Fruit fly (Drosophila melanogaster): ENCODE results near the gene Sfp24Ba.

The Sfp24Ba gene

DNA sequence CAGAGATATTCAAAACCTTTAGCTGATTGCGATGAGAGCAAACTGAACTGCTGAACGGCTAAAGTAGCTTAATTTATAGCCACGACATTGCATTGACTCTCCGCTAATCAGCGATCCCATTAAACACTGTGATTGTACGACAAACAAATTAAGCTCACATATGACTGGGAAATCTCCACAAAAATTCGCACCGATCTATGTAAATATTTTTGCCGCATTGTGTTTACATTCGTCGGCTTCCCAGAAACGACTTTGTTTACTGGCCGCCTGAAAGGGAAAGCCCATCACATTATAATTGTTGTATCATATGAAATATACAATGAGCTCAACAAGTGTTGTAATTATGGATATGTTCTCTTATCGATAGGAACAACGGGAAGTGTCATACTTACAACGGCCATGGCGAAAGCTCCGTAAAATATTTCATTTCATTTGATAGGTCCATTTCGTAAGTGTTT, 27.0 kb upstream of the Sfp24Ba start, which contains the start of gene CG16713:
Gene CG16713 (minus strand): TSS at position 51 of the 458 bp plus-strand sequence.
- no peak for TF ChIP-seq emc (GFP tag; optimal IDR thresholded peaks at IDR 0.05)
- no peak for TF ChIP-seq Usf (GFP tag; optimal IDR thresholded peaks at IDR 0.05)
- TF ChIP-seq CG8924 (tag; optimal IDR thresholded peaks at IDR 0.05) = no peak
- no peak for TF ChIP-seq D19B (GFP tag; optimal IDR thresholded peaks at IDR 0.05)
- no peak for TF ChIP-seq CG17829 (tag; optimal IDR thresholded peaks at IDR 0.05)
- no peak for TF ChIP-seq nmo (GFP tag; optimal IDR thresholded peaks at IDR 0.05)
- TF ChIP-seq CG9727 (GFP tag; optimal IDR thresholded peaks at IDR 0.05) = no peak
- no peak for TF ChIP-seq CG12942 (GFP tag; optimal IDR thresholded peaks at IDR 0.05)
- TF ChIP-seq sug (tag; optimal IDR thresholded peaks at IDR 0.05) = peak; percentile 25
- TF ChIP-seq CG34376 (GFP tag; optimal IDR thresholded peaks at IDR 0.05) = peak; percentile 31
- no peak for TF ChIP-seq hth (optimal IDR thresholded peaks at IDR 0.05)

dm6 chr2L:3694920-3695319, 26.6 kb upstream of the Sfp24Ba start, which contains the start of gene CG43165:
Gene CG43165 (minus strand): TSS chr2L:3695020.
- TF ChIP-seq Pdp1 (GFP tag; optimal IDR thresholded peaks at IDR 0.05) = peak in 1 of 2 experiments; percentile 12
- TF ChIP-seq Ets97D (GFP tag; optimal IDR thresholded peaks at IDR 0.05) = no peak
- peak; percentile 22; the same call in 1 of the 2 replicates for TF ChIP-seq CG8765 (GFP tag; IDR thresholded peaks at IDR 0.05)

DNA sequence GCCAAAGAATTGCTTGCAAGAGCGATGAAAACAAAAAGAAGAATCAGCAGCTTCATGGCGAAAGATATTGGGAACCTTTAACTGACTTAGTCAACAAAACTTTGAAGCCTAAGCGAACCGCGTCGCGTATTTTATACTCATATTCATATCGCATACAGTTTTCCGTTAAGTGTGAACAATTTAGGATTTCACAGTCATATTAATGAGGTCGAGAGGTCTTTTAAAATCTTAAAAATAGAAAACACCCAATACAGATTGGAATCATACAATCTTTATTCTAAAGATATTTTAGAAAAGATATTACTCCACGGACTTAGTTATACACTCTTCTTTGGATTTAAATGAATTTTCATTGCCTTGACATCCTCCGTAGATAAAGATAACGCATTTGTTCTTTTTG, 25.5 kb upstream of the Sfp24Ba start, which contains the start of gene Acp24A4:
Gene Acp24A4 (minus strand): TSS at position 101 of the 400 bp plus-strand sequence.
- TF ChIP-seq CG15479 (GFP tag; optimal IDR thresholded peaks at IDR 0.05) = no peak
- TF ChIP-seq pum (GFP tag; optimal IDR thresholded peaks at IDR 0.05) = no peak
- no peak for TF ChIP-seq sug (tag; optimal IDR thresholded peaks at IDR 0.05)
- no peak for TF ChIP-seq Hmx (GFP tag; optimal IDR thresholded peaks at IDR 0.05)
- TF ChIP-seq tin (GFP tag; optimal IDR thresholded peaks at IDR 0.05) = no peak
- TF ChIP-seq CG11093 (GFP tag; IDR thresholded peaks at IDR 0.05) = no peak
- no peak for TF ChIP-seq Adf1 (GFP tag; IDR thresholded peaks at IDR 0.05)
- TF ChIP-seq grau (tag; optimal IDR thresholded peaks at IDR 0.05) = no peak
- no peak for TF ChIP-seq exex (tag; optimal IDR thresholded peaks at IDR 0.05)
- no peak for TF ChIP-seq sim (GFP tag; IDR thresholded peaks at IDR 0.05)
- no peak for TF ChIP-seq D (optimal IDR thresholded peaks at IDR 0.05)
- TF ChIP-seq D (GFP tag; optimal IDR thresholded peaks at IDR 0.05) = no peak
- no peak for TF ChIP-seq ATbp (GFP tag; optimal IDR thresholded peaks at IDR 0.05)
- TF ChIP-seq D19A (tag; optimal IDR thresholded peaks at IDR 0.05) = no peak
- no peak for TF ChIP-seq hbn (GFP tag; IDR thresholded peaks at IDR 0.05; ENCODE audit: partially characterized antibody)
- TF ChIP-seq CG4730 (GFP tag; IDR thresholded peaks at IDR 0.05) = no peak
- TF ChIP-seq sna (GFP tag; IDR thresholded peaks at IDR 0.05; ENCODE audit: partially characterized antibody) = no peak
- no peak for TF ChIP-seq Bteb2 (GFP tag; optimal IDR thresholded peaks at IDR 0.05)
- no peak for TF ChIP-seq CG9876 (GFP tag; optimal IDR thresholded peaks at IDR 0.05)

DNA sequence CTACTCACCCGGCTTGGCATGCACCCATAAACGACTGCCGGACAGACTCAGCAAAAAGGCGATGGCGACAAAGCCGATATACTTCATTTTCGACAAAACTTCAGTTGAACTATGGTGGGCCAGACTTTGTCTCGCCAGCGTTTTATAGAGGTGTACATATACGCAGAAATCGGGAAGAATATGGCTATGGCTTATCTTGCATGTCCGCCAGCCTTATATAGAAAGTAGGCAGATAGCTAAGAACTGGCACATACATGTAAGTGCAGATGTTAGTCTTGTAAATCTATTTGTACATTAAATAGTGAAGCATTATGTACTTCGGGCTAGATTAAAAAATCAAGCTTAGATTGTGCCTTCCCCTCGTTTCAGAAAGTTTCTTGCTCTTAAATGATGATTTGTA, 24.7 kb upstream of the Sfp24Ba start, which contains the start of gene CG3513:
Gene CG3513 (minus strand): TSS at position 101 of the 400 bp plus-strand sequence.
- TF ChIP-seq CG30020 (tag; optimal IDR thresholded peaks at IDR 0.05) (no peak), CG1529 (GFP tag; optimal IDR thresholded peaks at IDR 0.05) (no peak), Rfx (GFP tag; IDR thresholded peaks at IDR 0.05) (no peak), CG33213 (GFP tag; optimal IDR thresholded peaks at IDR 0.05) (no peak), NK7.1 (GFP tag; optimal IDR thresholded peaks at IDR 0.05) (no peak), lilli (GFP tag; optimal IDR thresholded peaks at IDR 0.05) (no peak), CG12659 (GFP tag; optimal IDR thresholded peaks at IDR 0.05) (no peak), CG16813 (GFP tag; IDR thresholded peaks at IDR 0.05; ENCODE audit: partially characterized antibody) (no peak), Nf-YA (GFP tag; IDR thresholded peaks at IDR 0.05) (no peak), CG9727 (GFP tag; optimal IDR thresholded peaks at IDR 0.05) (no peak), CG3847 (GFP tag; IDR thresholded peaks at IDR 0.05) (no peak), pb (GFP tag; optimal IDR thresholded peaks at IDR 0.05) (no peak), CHES-1-like (GFP tag; optimal IDR thresholded peaks at IDR 0.05) (no peak), Hr78 (GFP tag; optimal IDR thresholded peaks at IDR 0.05) (no peak), CG8359 (GFP tag; optimal IDR thresholded peaks at IDR 0.05; ENCODE audit: borderline replicate concordance) (no peak), CG12071 (GFP tag; optimal IDR thresholded peaks at IDR 0.05) (no peak), CG1024 (GFP tag; IDR thresholded peaks at IDR 0.05) (no peak), CG8765 (GFP tag; IDR thresholded peaks at IDR 0.05) (no peak)
